Fruit fly (Drosophila melanogaster): Measurements from ENCODE around the gene CG42371.
A peak's percentile ranks its signal among the peaks of the same experiment; 100 is the strongest.

Gene CG42371

dm6 chr2L:2181971-2182643, 34.9 kb downstream of the CG42371 start:
- TF ChIP-seq bab1 (GFP tag; optimal IDR thresholded peaks at IDR 0.05) (no peak), cnc (optimal IDR thresholded peaks at IDR 0.05) (no peak), Mnt (GFP tag; optimal IDR thresholded peaks at IDR 0.05) (no peak), pad (GFP tag; optimal IDR thresholded peaks at IDR 0.05) (no peak), tj (GFP tag; optimal IDR thresholded peaks at IDR 0.05) (no peak), ovo (GFP tag; optimal IDR thresholded peaks at IDR 0.05) (no peak), Hr96 (GFP tag; optimal IDR thresholded peaks at IDR 0.05) (no peak), CG5204 (GFP tag; optimal IDR thresholded peaks at IDR 0.05) (no peak), CG14711 (tag; optimal IDR thresholded peaks at IDR 0.05) (no peak), CG7045 (GFP tag; optimal IDR thresholded peaks at IDR 0.05) (no peak), CG12768 (GFP tag; optimal IDR thresholded peaks at IDR 0.05) (no peak), CG7101 (tag; optimal IDR thresholded peaks at IDR 0.05) (no peak), Clk (GFP tag; optimal IDR thresholded peaks at IDR 0.05) (no peak), kay (GFP tag; ENCODE audit: borderline replicate concordance) (no peak), Crg-1 (GFP tag; optimal IDR thresholded peaks at IDR 0.05) (no peak), CG33017 (tag; optimal IDR thresholded peaks at IDR 0.05) (no peak), CG1620 (GFP tag; optimal IDR thresholded peaks at IDR 0.05) (no peak), toe (GFP tag; optimal IDR thresholded peaks at IDR 0.05) (no peak), cic (GFP tag; optimal IDR thresholded peaks at IDR 0.05) (no peak), CG11617 (GFP tag; optimal IDR thresholded peaks at IDR 0.05) (no peak)

- no peak for TF ChIP-seq CG5204 (GFP tag; optimal IDR thresholded peaks at IDR 0.05)
- TF ChIP-seq Hr96 (GFP tag; optimal IDR thresholded peaks at IDR 0.05): no peak
- TF ChIP-seq pad (GFP tag; optimal IDR thresholded peaks at IDR 0.05): no peak
- TF ChIP-seq ovo (GFP tag; optimal IDR thresholded peaks at IDR 0.05): no peak
- TF ChIP-seq CG11617 (GFP tag; optimal IDR thresholded peaks at IDR 0.05): no peak
- no peak for TF ChIP-seq CG14711 (tag; optimal IDR thresholded peaks at IDR 0.05)
- TF ChIP-seq CG1620 (GFP tag; optimal IDR thresholded peaks at IDR 0.05): no peak
- TF ChIP-seq cic (GFP tag; optimal IDR thresholded peaks at IDR 0.05): no peak
- TF ChIP-seq Clk (GFP tag; optimal IDR thresholded peaks at IDR 0.05): no peak
- TF ChIP-seq CG33017 (tag; optimal IDR thresholded peaks at IDR 0.05): no peak
- no peak for TF ChIP-seq CG7045 (GFP tag; optimal IDR thresholded peaks at IDR 0.05)
- no peak for TF ChIP-seq tj (GFP tag; optimal IDR thresholded peaks at IDR 0.05)
- no peak for TF ChIP-seq CG12768 (GFP tag; optimal IDR thresholded peaks at IDR 0.05)
- TF ChIP-seq cnc (optimal IDR thresholded peaks at IDR 0.05): no peak
- TF ChIP-seq CG7101 (tag; optimal IDR thresholded peaks at IDR 0.05): no peak
Measured at dm6 chr2L:2180665-2181064, 36.4 kb downstream of the CG42371 start.

- TF ChIP-seq CG7101 (tag; optimal IDR thresholded peaks at IDR 0.05) (peak; percentile 41), Hr96 (GFP tag; optimal IDR thresholded peaks at IDR 0.05) (peak; percentile 10), toe (GFP tag; optimal IDR thresholded peaks at IDR 0.05) (peak; percentile 14), CG14711 (tag; optimal IDR thresholded peaks at IDR 0.05) (peak; percentile 33), Crg-1 (GFP tag; optimal IDR thresholded peaks at IDR 0.05) (no peak), Clk (GFP tag; optimal IDR thresholded peaks at IDR 0.05) (no peak), CG7045 (GFP tag; optimal IDR thresholded peaks at IDR 0.05) (peak; percentile 25), CG33017 (tag; optimal IDR thresholded peaks at IDR 0.05) (peak; percentile 14), tj (GFP tag; optimal IDR thresholded peaks at IDR 0.05) (peak; percentile 2)
Measured at dm6 chr2L:2180120-2180539, 36.9 kb downstream of the CG42371 start.

dm6 chr2L:2179366-2179765, 37.7 kb downstream of the CG42371 start:
- TF ChIP-seq CG12768 (GFP tag; optimal IDR thresholded peaks at IDR 0.05): no peak
- TF ChIP-seq Clk (GFP tag; optimal IDR thresholded peaks at IDR 0.05): no peak
- peak; percentile 2 for TF ChIP-seq cic (GFP tag; optimal IDR thresholded peaks at IDR 0.05)
- TF ChIP-seq tj (GFP tag; optimal IDR thresholded peaks at IDR 0.05): no peak
- TF ChIP-seq CG33017 (tag; optimal IDR thresholded peaks at IDR 0.05): no peak

dm6 chr2L:2178810-2179143, 38.3 kb downstream of the CG42371 start:
- TF ChIP-seq toe (GFP tag; optimal IDR thresholded peaks at IDR 0.05) (no peak), ovo (GFP tag; optimal IDR thresholded peaks at IDR 0.05) (no peak), cic (GFP tag; optimal IDR thresholded peaks at IDR 0.05) (no peak), CG33017 (tag; optimal IDR thresholded peaks at IDR 0.05) (no peak), Mnt (GFP tag; optimal IDR thresholded peaks at IDR 0.05) (no peak), Crg-1 (GFP tag; optimal IDR thresholded peaks at IDR 0.05) (no peak), bab1 (GFP tag; optimal IDR thresholded peaks at IDR 0.05) (no peak), kay (GFP tag; ENCODE audit: borderline replicate concordance) (no peak), cnc (optimal IDR thresholded peaks at IDR 0.05) (no peak), Clk (GFP tag; optimal IDR thresholded peaks at IDR 0.05) (no peak), CG7101 (tag; optimal IDR thresholded peaks at IDR 0.05) (no peak), CG14711 (tag; optimal IDR thresholded peaks at IDR 0.05) (no peak)

dm6 chr2L:2177969-2178809, 38.9 kb downstream of the CG42371 start, which contains the start of gene aop:
aop (minus strand) TSS chr2L:2178754.
- TF ChIP-seq Hr96 (GFP tag; optimal IDR thresholded peaks at IDR 0.05) (peak; percentile 54), CG7101 (tag; optimal IDR thresholded peaks at IDR 0.05) (peak; percentile 62), ovo (GFP tag; optimal IDR thresholded peaks at IDR 0.05) (peak; percentile 35), CG33017 (tag; optimal IDR thresholded peaks at IDR 0.05) (no peak), CG5204 (GFP tag; optimal IDR thresholded peaks at IDR 0.05) (peak; percentile 35), CG14711 (tag; optimal IDR thresholded peaks at IDR 0.05) (peak; percentile 15), cic (GFP tag; optimal IDR thresholded peaks at IDR 0.05) (peak; percentile 77), tj (GFP tag; optimal IDR thresholded peaks at IDR 0.05) (peak; percentile 84), Crg-1 (GFP tag; optimal IDR thresholded peaks at IDR 0.05) (peak; percentile 63), CG1620 (GFP tag; optimal IDR thresholded peaks at IDR 0.05) (no peak), bab1 (GFP tag; optimal IDR thresholded peaks at IDR 0.05) (peak; percentile 48), toe (GFP tag; optimal IDR thresholded peaks at IDR 0.05) (peak; percentile 13), CG7045 (GFP tag; optimal IDR thresholded peaks at IDR 0.05) (peak; percentile 27), pad (GFP tag; optimal IDR thresholded peaks at IDR 0.05) (peak; percentile 53), CG12768 (GFP tag; optimal IDR thresholded peaks at IDR 0.05) (peak; percentile 60), CG11617 (GFP tag; optimal IDR thresholded peaks at IDR 0.05) (peak; percentile 80), cnc (optimal IDR thresholded peaks at IDR 0.05) (no peak), kay (GFP tag; ENCODE audit: borderline replicate concordance) (peak; percentile 38), Clk (GFP tag; optimal IDR thresholded peaks at IDR 0.05) (peak; percentile 31), Mnt (GFP tag; optimal IDR thresholded peaks at IDR 0.05) (peak; percentile 73)

All from whole organism, adult.